Worm (Caenorhabditis elegans): ENCODE data around the gene smex-2.
A peak's percentile ranks its signal among the peaks of the same experiment; 100 is the strongest.
"Not testable (repeated sequence)": the region's sequence is repeated elsewhere in the genome, so short reads cannot be mapped to it uniquely, and the experiment has no call there.

The smex-2 gene

DNA sequence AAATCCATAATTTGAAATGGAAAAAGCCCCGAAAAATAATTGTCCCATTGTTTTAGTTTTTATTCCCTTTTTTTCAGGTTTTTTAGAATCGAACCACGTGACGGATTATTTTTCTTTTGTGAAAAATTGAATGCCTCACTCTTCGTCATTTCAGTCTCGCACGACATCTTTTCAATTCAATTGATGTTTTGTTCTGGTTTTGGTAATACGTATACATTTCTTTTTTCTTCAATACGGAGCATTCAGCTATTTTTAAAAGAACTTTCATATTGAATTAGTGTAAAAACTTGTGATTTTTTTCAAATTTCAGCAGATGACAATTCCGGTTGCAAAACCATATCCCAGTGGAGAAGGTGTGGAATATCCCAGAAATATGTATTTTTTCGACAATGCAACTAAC lies 25.5 kb upstream of the smex-2 start, which contains the start of gene F49H12.7:
TSS of gene F49H12.7 (plus strand) at position 301 of the 400 bp plus-strand sequence.
- TF ChIP-seq ama-1 (optimal IDR thresholded peaks at IDR 0.05): no peak
- no peak for TF ChIP-seq daf-12 (tag; optimal IDR thresholded peaks at IDR 0.05)
- no peak for TF ChIP-seq lin-39 (tag; optimal IDR thresholded peaks at IDR 0.05)
- TF ChIP-seq dve-1 (tag; optimal IDR thresholded peaks at IDR 0.05; ENCODE audit: insufficient read depth): peak; percentile 4
- TF ChIP-seq pqm-1 (tag; optimal IDR thresholded peaks at IDR 0.05): no peak
- TF ChIP-seq spr-3 (GFP tag; optimal IDR thresholded peaks at IDR 0.05): no peak
- TF ChIP-seq php-3 (GFP tag; IDR thresholded peaks at IDR 0.05): no peak

DNA sequence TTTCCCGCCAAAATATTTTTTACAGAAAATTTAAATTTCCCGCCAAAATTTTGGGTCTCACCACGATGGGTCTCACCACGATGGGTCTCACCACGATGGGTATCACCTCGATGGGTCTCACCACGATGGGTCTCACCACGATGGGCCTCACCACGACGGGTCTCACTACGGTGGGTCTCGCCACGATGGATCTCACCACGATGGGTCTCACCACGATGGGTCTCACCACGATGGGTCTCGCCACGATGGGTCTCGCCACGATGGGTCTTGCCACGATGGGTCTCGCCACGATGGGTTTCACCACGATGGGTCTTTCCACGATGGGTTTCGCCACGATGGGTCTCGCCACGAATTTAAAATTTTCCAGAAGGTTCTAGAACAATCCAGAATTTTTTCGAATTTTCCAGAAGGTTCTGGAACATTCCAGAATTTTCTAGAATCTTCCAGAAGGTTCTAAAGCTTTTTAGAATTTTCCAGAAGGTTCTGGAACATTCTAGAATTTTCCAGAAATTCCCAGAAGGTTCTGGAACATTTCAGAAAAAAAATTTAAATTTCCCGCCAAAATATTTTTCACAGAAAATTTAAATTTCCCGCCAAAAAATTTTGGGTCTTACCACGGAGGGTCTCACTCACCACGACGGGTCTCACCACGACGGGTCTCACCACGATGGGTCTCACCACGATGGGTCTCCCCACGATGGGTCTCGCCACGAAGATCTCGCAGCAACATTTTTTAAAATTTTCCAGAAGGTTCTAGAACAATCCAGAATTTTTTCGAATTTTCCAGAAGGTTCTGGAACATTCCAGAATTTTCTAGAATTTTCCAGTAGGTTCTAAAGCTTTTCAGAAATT lies 19.5 kb upstream of the smex-2 start:
- TF ChIP-seq Y75B8A.6 (GFP tag; IDR thresholded peaks at IDR 0.05): 0 out of 2 replicates have a peak, but pooled peaks have one; percentile 16
- TF ChIP-seq T26A8.4 (GFP tag; IDR thresholded peaks at IDR 0.05): 0 out of 2 replicates have a peak, but pooled peaks have one; percentile 29
- TF ChIP-seq madf-9 (GFP tag; conservative IDR thresholded peaks at IDR 0.05): 0 out of 2 replicates have a peak, but pooled peaks have one; percentile 25
- TF ChIP-seq F44E2.7 (GFP tag; IDR thresholded peaks at IDR 0.05): peak; percentile 42; the same call in 1 of the 2 replicates
- TF ChIP-seq php-3 (GFP tag; IDR thresholded peaks at IDR 0.05): 0 out of 2 replicates have a peak, but pooled peaks have one; percentile 37
- TF ChIP-seq set-16 (GFP tag; IDR thresholded peaks at IDR 0.05): peak; percentile 87
- TF ChIP-seq D1046.2 (GFP tag; IDR thresholded peaks at IDR 0.05): peak; percentile 75; the same call in 1 of the 2 replicates
- TF ChIP-seq ZK337.2 (GFP tag; IDR thresholded peaks at IDR 0.05): peak; percentile 36; the same call in 1 of the 2 replicates
- peak; percentile 81; the same call in 1 of the 2 replicates for TF ChIP-seq nhr-42 (GFP tag; IDR thresholded peaks at IDR 0.05)
- peak; percentile 15 to 58; a peak in 2 of 4 replicates for TF ChIP-seq madf-5 (GFP tag; IDR thresholded peaks at IDR 0.05)
- TF ChIP-seq Y48G9A.11 (GFP tag; IDR thresholded peaks at IDR 0.05): 0 out of 2 replicates have a peak, but pooled peaks have one; percentile 8
- TF ChIP-seq ceh-44 (GFP tag; IDR thresholded peaks at IDR 0.05): 0 out of 2 replicates have a peak, but pooled peaks have one; percentile 49
- 0 out of 2 replicates have a peak, but pooled peaks have one; percentile 11 for TF ChIP-seq tra-1 (GFP tag; IDR thresholded peaks at IDR 0.05)
- TF ChIP-seq egl-43 (GFP tag; IDR thresholded peaks at IDR 0.05): peak; percentile 54; the same call in 1 of the 2 replicates
- 0 out of 2 replicates have a peak, but pooled peaks have one; percentile 14 for TF ChIP-seq pha-4 (GFP tag; IDR thresholded peaks at IDR 0.05)
- not testable (repeated sequence) for TF ChIP-seq pha-4 (tag; optimal IDR thresholded peaks at IDR 0.05)
- 0 out of 2 replicates have a peak, but pooled peaks have one; percentile 30 for TF ChIP-seq tag-97 (GFP tag; IDR thresholded peaks at IDR 0.05)
- TF ChIP-seq zip-11 (GFP tag; IDR thresholded peaks at IDR 0.05): 0 out of 2 replicates have a peak, but pooled peaks have one; percentile 34
- peak; percentile 65; the same call in 1 of the 2 replicates for TF ChIP-seq dmd-9 (GFP tag; IDR thresholded peaks at IDR 0.05)
- TF ChIP-seq lim-7 (GFP tag; IDR thresholded peaks at IDR 0.05): peak; percentile 65; the same call in 1 of the 2 replicates

DNA sequence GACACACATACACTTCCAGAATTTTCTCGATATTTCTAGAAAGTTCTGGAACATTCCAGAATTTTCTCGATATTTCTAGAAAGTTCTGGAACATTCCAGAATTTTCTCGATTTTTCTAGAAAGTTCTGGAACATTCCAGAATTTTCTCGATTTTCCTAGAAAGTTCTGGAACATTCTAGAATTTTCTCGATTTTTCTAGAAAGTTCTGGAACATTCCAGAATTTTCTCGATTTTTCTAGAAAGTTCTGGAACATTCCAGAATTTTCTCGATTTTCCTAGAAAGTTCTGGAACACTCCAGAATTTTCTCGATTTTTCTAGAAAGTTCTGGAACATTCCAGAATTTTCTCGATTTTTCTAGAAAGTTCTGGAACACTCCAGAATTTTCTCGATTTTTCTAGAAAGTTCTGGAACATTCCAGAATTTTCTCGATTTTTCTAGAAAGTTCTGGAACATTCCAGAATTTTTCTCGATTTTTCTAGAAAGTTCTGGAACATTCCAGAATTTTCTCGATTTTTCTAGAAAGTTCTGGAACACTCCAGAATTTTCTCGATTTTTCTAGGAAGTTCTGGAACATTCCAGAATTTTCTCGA lies 18.7 kb upstream of the smex-2 start:
- TF ChIP-seq Y48G9A.11 (GFP tag; IDR thresholded peaks at IDR 0.05) (peak; percentile 49; the same call in 1 of the 2 replicates), zip-11 (GFP tag; IDR thresholded peaks at IDR 0.05) (0 out of 2 replicates have a peak, but pooled peaks have one; percentile 14), vab-7 (GFP tag; IDR thresholded peaks at IDR 0.05) (peak; percentile 71), ctbp-1 (GFP tag; IDR thresholded peaks at IDR 0.05) (peak; percentile 72), dmd-6 (GFP tag; IDR thresholded peaks at IDR 0.05) (0 out of 2 replicates have a peak, but pooled peaks have one; percentile 22), arid-1 (GFP tag; conservative IDR thresholded peaks at IDR 0.05) (peak; percentile 82), pha-4 (GFP tag; IDR thresholded peaks at IDR 0.05) (peak; percentile 84; the same call in 1 of the 2 replicates), snpc-1.2 (GFP tag; IDR thresholded peaks at IDR 0.05) (peak; percentile 80), Y105C5A.15 (GFP tag; IDR thresholded peaks at IDR 0.05) (peak; percentile 86), mdt-29 (GFP tag; IDR thresholded peaks at IDR 0.05) (peak; percentile 97), F26F4.8 (GFP tag; conservative IDR thresholded peaks at IDR 0.05) (peak; percentile 79), lim-7 (GFP tag; IDR thresholded peaks at IDR 0.05) (peak; percentile 88), madf-9 (GFP tag; conservative IDR thresholded peaks at IDR 0.05) (peak; percentile 64), tra-1 (GFP tag; IDR thresholded peaks at IDR 0.05) (peak; percentile 75; the same call in 1 of the 2 replicates), dmd-9 (GFP tag; IDR thresholded peaks at IDR 0.05) (0 out of 2 replicates have a peak, but pooled peaks have one; percentile 13), madf-5 (GFP tag; IDR thresholded peaks at IDR 0.05) (peak in 1 of 2 experiments; percentile 61; a peak in 1 of 4 replicates), egl-43 (GFP tag; IDR thresholded peaks at IDR 0.05) (peak; percentile 26; the same call in 1 of the 2 replicates), lin-1 (GFP tag; IDR thresholded peaks at IDR 0.05) (peak; percentile 95), Y75B8A.6 (GFP tag; IDR thresholded peaks at IDR 0.05) (peak; percentile 83; the same call in 1 of the 2 replicates)
- not testable (repeated sequence) for TF ChIP-seq pha-4 (tag; optimal IDR thresholded peaks at IDR 0.05)

Data from whole organism, L4 larva.